Worm (Caenorhabditis elegans) whole organism, young adult: Measurements from ENCODE around the gene clec-177.
A peak's percentile ranks its signal among the peaks of the same experiment; 100 is the strongest.

Experiments used
- C17E4.6 ChIP-seq: fragments of 200-800 bp; sonication (Bioruptor generic); IDR thresholded peaks from 2 replicates; pipeline ENCODE4 v1.3.6; 2022; ENCODE audit warnings: missing genetic modification reagents, missing genetic modification characterization, missing compliant biosample characterization
- D2030.7 ChIP-seq: fragments of 200-800 bp; sonication (Bioruptor generic); IDR thresholded peaks from 2 replicates; pipeline ENCODE4 v1.3.6; 2022; ENCODE audit warnings: missing genetic modification reagents, missing genetic modification characterization, missing compliant biosample characterization
- F55B11.4 ChIP-seq: sonication (generic microtip); optimal IDR thresholded peaks from 2 replicates; lab custom pipeline; 2016; ENCODE audit warnings: missing compliant biosample characterization, missing genetic modification characterization, borderline replicate concordance; ENCODE audit not compliant: insufficient read depth
- F57C9.4 ChIP-seq: sonication (generic microtip); optimal IDR thresholded peaks from 2 replicates; lab custom pipeline; 2017; ENCODE audit warnings: mild to moderate bottlenecking, missing genetic modification characterization, missing compliant biosample characterization
- K12H6.12 ChIP-seq: fragments of 200-800 bp; sonication (Bioruptor generic); optimal IDR thresholded peaks from 2 replicates; lab custom pipeline; 2018; ENCODE audit warnings: mild to moderate bottlenecking, missing genetic modification characterization, missing compliant biosample characterization
- Y53G8AR.9 ChIP-seq: fragments of 200-800 bp; sonication (Bioruptor generic); conservative IDR thresholded peaks from 2 replicates; pipeline ENCODE4 v1.3.6; 2022; ENCODE audit warnings: missing genetic modification reagents, missing genetic modification characterization, missing compliant biosample characterization
- Y95B8A.8 ChIP-seq: fragments of 200-800 bp; sonication (Bioruptor generic); IDR thresholded peaks from 2 replicates; pipeline ENCODE4 v1.3.6; 2022; ENCODE audit warnings: missing genetic modification reagents, missing genetic modification characterization, missing compliant biosample characterization
- ama-1 ChIP-seq, 3 experiments: fragments of 150-350 bp in 1 of 3; sonication (generic microtip) in 2 of 3; optimal IDR thresholded peaks; 2 replicates each; lab custom pipeline; 2014 to 2018; ENCODE audit warnings: missing biosample characterization in 2 of 3, missing genetic modification characterization in 2 of 3, missing genetic modification reagents in 2 of 3
- aptf-2 ChIP-seq: fragments of 200-800 bp; sonication (Bioruptor generic); conservative IDR thresholded peaks from 2 replicates; pipeline ENCODE4 v1.3.6; 2022; ENCODE audit warnings: missing genetic modification reagents, missing genetic modification characterization, missing compliant biosample characterization
- attf-6 ChIP-seq: fragments of 200-800 bp; sonication (Bioruptor generic); IDR thresholded peaks from 2 replicates; pipeline ENCODE4 v1.3.6; 2022; ENCODE audit warnings: missing genetic modification reagents, missing genetic modification characterization, missing compliant biosample characterization
- bed-2 ChIP-seq: fragments of 200-800 bp; sonication (Bioruptor generic); IDR thresholded peaks from 2 replicates; pipeline ENCODE4 v1.3.6; 2022; ENCODE audit warnings: missing genetic modification reagents, missing genetic modification characterization, missing compliant biosample characterization
- dpff-1 ChIP-seq: sonication (generic microtip); optimal IDR thresholded peaks from 2 replicates; lab custom pipeline; 2017; ENCODE audit warnings: mild to moderate bottlenecking, missing genetic modification characterization, missing compliant biosample characterization
- dpl-1 ChIP-seq: fragments of 150-350 bp; optimal IDR thresholded peaks from 2 replicates; lab custom pipeline; 2014; ENCODE audit warnings: missing biosample characterization, missing genetic modification reagents, missing genetic modification characterization
- egl-18 ChIP-seq: fragments of 200-800 bp; sonication (Bioruptor generic); IDR thresholded peaks from 2 replicates; pipeline ENCODE4 v1.3.6; 2022; ENCODE audit warnings: missing genetic modification reagents, missing genetic modification characterization, missing compliant biosample characterization
- egrh-3 ChIP-seq: fragments of 200-800 bp; sonication (Bioruptor generic); IDR thresholded peaks from 2 replicates; pipeline ENCODE4 v1.3.6; 2022; ENCODE audit warnings: missing genetic modification reagents, missing genetic modification characterization, missing compliant biosample characterization
- fkh-3 ChIP-seq: sonication (generic microtip); optimal IDR thresholded peaks from 2 replicates; lab custom pipeline; 2016; ENCODE audit warnings: mild to moderate bottlenecking, missing genetic modification characterization, missing compliant biosample characterization
- gei-17 ChIP-seq: fragments of 200-800 bp; sonication (Bioruptor generic); optimal IDR thresholded peaks from 2 replicates; lab custom pipeline; 2018; ENCODE audit warnings: mild to moderate bottlenecking, missing genetic modification characterization, missing compliant biosample characterization
- lin-26 ChIP-seq: fragments of 200-800 bp; sonication (Bioruptor generic); IDR thresholded peaks from 2 replicates; pipeline ENCODE4 v1.3.6; 2022; ENCODE audit warnings: missing genetic modification reagents, missing genetic modification characterization, missing compliant biosample characterization
- madf-3 ChIP-seq: fragments of 200-800 bp; sonication (Bioruptor generic); IDR thresholded peaks from 2 replicates; pipeline ENCODE4 v1.3.6; 2022; ENCODE audit warnings: missing genetic modification reagents, missing genetic modification characterization, missing compliant biosample characterization
- nfya-2 ChIP-seq: fragments of 200-800 bp; sonication (Bioruptor generic); IDR thresholded peaks from 2 replicates; pipeline ENCODE4 v1.3.6; 2022; ENCODE audit warnings: missing genetic modification reagents, missing genetic modification characterization, missing compliant biosample characterization
- nhr-90 ChIP-seq: sonication (generic microtip); optimal IDR thresholded peaks from 2 replicates; lab custom pipeline; 2016; ENCODE audit warnings: missing genotype, mild to moderate bottlenecking, missing genetic modification characterization, missing compliant biosample characterization
- snpc-3.4 ChIP-seq: sonication (generic microtip); optimal IDR thresholded peaks from 2 replicates; lab custom pipeline; 2017; ENCODE audit warnings: missing genetic modification characterization, mild to moderate bottlenecking, missing compliant biosample characterization, antibody characterized with exemption, moderate library complexity, missing genotype, missing genetic modification reagents
- sptf-2 ChIP-seq: fragments of 200-800 bp; sonication (Bioruptor generic); optimal IDR thresholded peaks from 2 replicates; lab custom pipeline; 2018; ENCODE audit warnings: mild to moderate bottlenecking, missing genetic modification characterization, missing compliant biosample characterization
- tlf-1 ChIP-seq: fragments of 200-800 bp; sonication (Bioruptor generic); optimal IDR thresholded peaks from 2 replicates; lab custom pipeline; 2018; ENCODE audit warnings: mild to moderate bottlenecking, missing genetic modification characterization, missing compliant biosample characterization
- zfh-2 ChIP-seq: fragments of 200-800 bp; sonication (Bioruptor generic); conservative IDR thresholded peaks from 2 replicates; pipeline ENCODE4 v1.3.6; 2022; ENCODE audit warnings: missing genetic modification reagents, missing genetic modification characterization, missing compliant biosample characterization
- ztf-18 ChIP-seq: sonication (generic microtip); optimal IDR thresholded peaks from 2 replicates; lab custom pipeline; 2016; ENCODE audit warnings: missing genotype, mild to moderate bottlenecking, missing genetic modification characterization, missing compliant biosample characterization
- ztf-3 ChIP-seq: fragments of 200-800 bp; sonication (Bioruptor generic); optimal IDR thresholded peaks from 2 replicates; lab custom pipeline; 2018; ENCODE audit warnings: mild to moderate bottlenecking, missing genetic modification characterization, missing compliant biosample characterization

The clec-177 gene

ce11 chrIV:4963834-4964233, 22.5 kb upstream of the clec-177 start, which contains the start of gene txt-3:
TSS of gene txt-3 (plus strand) at chrIV:4963958.
- TF ChIP-seq ama-1 (optimal IDR thresholded peaks at IDR 0.05; lab: Kevin White, UChicago) (no peak), ama-1 (GFP tag; optimal IDR thresholded peaks at IDR 0.05; lab: Kevin White, UChicago) (no peak)
- TF ChIP-seq, all 124 proteins: peak for 0

- TF ChIP-seq gei-17 (GFP tag; lab: Kevin White, UChicago) (no peak), egl-18 (GFP tag; lab: Robert Waterston, UW) (no peak), zfh-2 (no peak), madf-3 (GFP tag; lab: Robert Waterston, UW) (no peak), F57C9.4 (tag; lab: Kevin White, UChicago) (no peak), lin-26 (no peak), fkh-3 (tag; lab: Kevin White, UChicago) (no peak), K12H6.12 (tag; lab: Kevin White, UChicago) (no peak), aptf-2 (GFP tag; lab: Robert Waterston, UW) (no peak), ztf-3 (GFP tag; lab: Kevin White, UChicago) (no peak), bed-2 (no peak), Y95B8A.8 (GFP tag; lab: Robert Waterston, UW) (no peak), tlf-1 (GFP tag; lab: Kevin White, UChicago) (no peak), sptf-2 (GFP tag; lab: Kevin White, UChicago) (no peak)
These were observed 16.9 kb upstream of the clec-177 start, which contains the start of gene Y9C9A.13 for ce11 chrIV:4969419-4969818. TSS of gene Y9C9A.13 (minus strand) at chrIV:4969519.

ce11 chrIV:4975995-4976394, 10.4 kb upstream of the clec-177 start, which contains the start of gene Y9C9A.16:
TSS of gene Y9C9A.16 (minus strand) at chrIV:4976125.
- TF ChIP-seq F55B11.4 (tag; lab: Kevin White, UChicago) (no peak), dpff-1 (tag; lab: Kevin White, UChicago) (no peak)

DNA sequence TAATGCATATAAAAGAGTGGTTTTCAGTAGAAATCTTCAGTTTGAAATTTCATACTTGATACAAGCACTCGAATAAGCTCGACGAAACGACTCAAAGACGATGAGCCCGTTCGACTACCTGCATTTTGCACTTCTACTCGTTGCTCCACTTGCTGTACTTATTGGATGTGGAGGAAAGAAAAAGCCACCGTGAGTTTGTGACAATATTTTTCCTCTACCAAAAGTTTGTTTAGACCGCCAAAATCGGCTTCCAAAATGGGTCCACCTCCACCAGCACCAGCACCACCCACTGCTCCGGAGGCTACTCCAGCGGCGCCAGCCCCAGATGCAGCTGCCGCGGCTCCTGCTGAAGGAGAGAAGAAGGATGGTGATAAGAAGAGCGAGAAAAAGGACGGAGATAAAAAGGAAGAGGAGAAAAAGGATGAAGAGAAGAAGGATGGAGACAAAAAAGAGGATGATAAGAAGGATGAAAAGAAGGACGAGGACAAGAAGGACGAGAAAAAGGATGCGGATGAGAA, 9.1 kb upstream of the clec-177 start, which contains the start of gene E03H12.5:
Gene E03H12.5 (plus strand): TSS at position 51 of the 518 bp plus-strand sequence.
- no peak for TF ChIP-seq nhr-90 (tag; lab: Kevin White, UChicago)
- peak; percentile 85; the same call in 1 of the 2 replicates for TF ChIP-seq egrh-3 (GFP tag; lab: Robert Waterston, UW)

- TF ChIP-seq snpc-3.4 (tag; lab: Kevin White, UChicago) (no peak), D2030.7 (GFP tag; lab: Robert Waterston, UW) (no peak), attf-6 (GFP tag; lab: Robert Waterston, UW) (no peak)
These were observed 5.3 kb upstream of the clec-177 start, which contains the start of gene srz-24 for ce11 chrIV:4981027-4981426. TSS of gene srz-24 (minus strand) at chrIV:4981127.

- TF ChIP-seq fkh-3 (tag; lab: Kevin White, UChicago) (no peak), ztf-18 (no peak), C17E4.6 (GFP tag; lab: Robert Waterston, UW) (no peak), Y53G8AR.9 (GFP tag; lab: Robert Waterston, UW) (no peak), nfya-2 (GFP tag; lab: Robert Waterston, UW) (no peak), dpl-1 (GFP tag; lab: Kevin White, UChicago) (no peak)
- TF ChIP-seq, all 124 proteins: peak for 0
These were observed 3.9 kb upstream of the clec-177 start, which contains the start of gene E03H12.4 for ce11 chrIV:4982477-4982876. TSS of gene E03H12.4 (plus strand) at chrIV:4982596.
